Fruit fly (Drosophila melanogaster) whole organism, pupa: ENCODE data around the gene NimB5.

Source experiments
- CG13204 ChIP-seq: fragments of 200-800 bp; sonication (Bioruptor generic); optimal IDR thresholded peaks from 2 replicates; lab custom pipeline; 2018; ENCODE audit warnings: missing biosample characterization, mild to moderate bottlenecking, missing genetic modification characterization, moderate library complexity
- D1 ChIP-seq: fragments of 200-800 bp; sonication (Bioruptor generic); optimal IDR thresholded peaks from 2 replicates; lab custom pipeline; 2018; ENCODE audit warnings: missing biosample characterization, mild to moderate bottlenecking, missing genetic modification characterization, moderate library complexity
- Snoo ChIP-seq: fragments of 200-800 bp; sonication (Bioruptor generic); optimal IDR thresholded peaks from 3 replicates; lab custom pipeline; 2017; ENCODE audit warnings: missing biosample characterization, mild to moderate bottlenecking, missing genetic modification characterization, inconsistent platforms
- fd96Ca ChIP-seq: fragments of 200-800 bp; sonication (Bioruptor generic); IDR thresholded peaks from 3 replicates; pipeline ENCODE4 v1.3.6; 2022; ENCODE audit warnings: missing biosample characterization, missing genetic modification characterization
- gl ChIP-seq: fragments of 200-800 bp; sonication (Bioruptor generic); optimal IDR thresholded peaks from 2 replicates; lab custom pipeline; 2018; ENCODE audit warnings: missing biosample characterization, mild to moderate bottlenecking, missing genetic modification characterization

dm6 chr2L:13969876-13970275, at the start of gene NimB5, which contains the start of gene NimB4:
- TF ChIP-seq CG13204 (GFP tag; lab: Kevin White, UChicago) (no peak), fd96Ca (no peak), D1 (tag; lab: Kevin White, UChicago) (no peak), Snoo (tag; lab: Kevin White, UChicago) (no peak), gl (tag; lab: Kevin White, UChicago) (no peak)
